Worm (Caenorhabditis elegans) whole organism, L1 larva: ENCODE results near the gene acox-1.5.

ENCODE experiments used
- ces-1 ChIP-seq: fragments of 150-350 bp; optimal IDR thresholded peaks from 2 replicates; lab custom pipeline; 2014; ENCODE audit warnings: missing biosample characterization, missing genetic modification reagents, missing genetic modification characterization
- fkh-4 ChIP-seq: sonication (generic microtip); optimal IDR thresholded peaks from 2 replicates; lab custom pipeline; 2016; ENCODE audit warnings: missing compliant biosample characterization, missing genetic modification characterization, borderline replicate concordance
- hpl-2 ChIP-seq: fragments of 150-350 bp; optimal IDR thresholded peaks from 2 replicates; lab custom pipeline; 2014; ENCODE audit warnings: missing biosample characterization, missing genetic modification reagents, missing genetic modification characterization
- lin-39 ChIP-seq: fragments of 150-350 bp; optimal IDR thresholded peaks from 2 replicates; lab custom pipeline; 2014; ENCODE audit warnings: missing biosample characterization, missing genetic modification reagents, missing genetic modification characterization
- lsy-2 ChIP-seq, 2 experiments: fragments of 150-350 bp; optimal IDR thresholded peaks; 2 replicates each; lab custom pipeline; 2014; ENCODE audit warnings: missing biosample characterization in 2 of 2, missing genetic modification characterization in 2 of 2
- mdl-1 ChIP-seq, 2 experiments: fragments of 150-350 bp; optimal IDR thresholded peaks; 2 replicates each; lab custom pipeline; 2014 to 2017; ENCODE audit warnings: missing biosample characterization in 2 of 2, missing genetic modification characterization in 2 of 2, inconsistent platforms in 1 of 2
- mep-1 ChIP-seq: fragments of 150-350 bp; optimal IDR thresholded peaks from 2 replicates; lab custom pipeline; 2014; ENCODE audit warnings: missing biosample characterization, missing genetic modification characterization
- nhr-76 ChIP-seq: sonication (generic microtip); optimal IDR thresholded peaks from 2 replicates; lab custom pipeline; 2017; ENCODE audit warnings: missing biosample characterization, missing genetic modification characterization
- pqm-1 ChIP-seq: sonication (generic microtip); optimal IDR thresholded peaks from 3 replicates; lab custom pipeline; 2017; ENCODE audit warnings: missing biosample characterization, missing genetic modification characterization
- sptf-1 ChIP-seq: fragments of 150-350 bp; optimal IDR thresholded peaks from 2 replicates; lab custom pipeline; 2014; ENCODE audit warnings: missing biosample characterization, missing genetic modification characterization
- tbx-2 ChIP-seq: sonication (generic microtip); optimal IDR thresholded peaks from 2 replicates; lab custom pipeline; 2016; ENCODE audit warnings: missing genetic modification characterization, missing compliant biosample characterization
- unc-30 ChIP-seq: sonication (generic microtip); optimal IDR thresholded peaks from 2 replicates; lab custom pipeline; 2017; ENCODE audit warnings: missing biosample characterization, missing genetic modification characterization
- unc-62 ChIP-seq: fragments of 150-350 bp; optimal IDR thresholded peaks from 2 replicates; lab custom pipeline; 2014; ENCODE audit warnings: missing biosample characterization, missing genetic modification reagents, missing genetic modification characterization

DNA sequence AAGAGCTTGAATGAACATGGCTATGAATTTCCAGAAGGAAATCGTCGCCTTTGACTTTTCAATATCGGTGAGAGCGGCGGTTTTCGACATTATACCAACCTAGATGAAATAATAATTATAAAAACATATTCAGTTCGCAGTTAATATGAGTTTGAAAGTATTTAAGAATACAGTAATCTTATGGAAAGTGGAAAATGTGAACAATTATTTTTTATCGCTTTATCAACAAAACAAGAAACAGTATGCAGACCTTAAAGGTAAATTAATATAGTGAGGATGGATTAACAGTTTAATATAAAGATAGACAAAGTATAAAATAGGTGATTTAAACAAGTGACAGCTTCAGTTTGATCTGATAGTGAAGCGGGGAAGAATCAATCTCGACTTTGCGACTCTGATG, 33.5 kb downstream of the acox-1.5 start, which contains the start of gene C48B4.6:
- TF ChIP-seq tbx-2 (no peak), ces-1 (GFP tag; lab: Kevin White, UChicago) (no peak), unc-30 (tag; lab: Kevin White, UChicago) (no peak), nhr-76 (tag; lab: Kevin White, UChicago) (no peak), lsy-2 (tag; optimal IDR thresholded peaks at IDR 0.05; lab: Kevin White, UChicago) (no peak), hpl-2 (GFP tag; lab: Kevin White, UChicago) (no peak), mdl-1 (tag; optimal IDR thresholded peaks at IDR 0.05; lab: Kevin White, UChicago) (no peak), mep-1 (no peak), pqm-1 (tag; lab: Kevin White, UChicago) (no peak), lin-39 (tag; lab: Kevin White, UChicago) (no peak), unc-62 (GFP tag; lab: Kevin White, UChicago) (no peak), sptf-1 (tag; lab: Kevin White, UChicago) (no peak), fkh-4 (tag; lab: Kevin White, UChicago) (no peak)
